Fruit fly (Drosophila melanogaster) whole organism, wandering third instar larva: Measurements from ENCODE around the gene CG40486.

Experiments used
- Hr83 ChIP-seq: fragments of 200-300 bp; sonication (Bioruptor generic); optimal IDR thresholded peaks from 2 replicates; lab custom pipeline; 2016; ENCODE audit warnings: missing biosample characterization, mild to moderate bottlenecking, missing genetic modification characterization, moderate library complexity; ENCODE audit not compliant: poor library complexity, severe bottlenecking
- Rel ChIP-seq, 2 experiments: fragments of 200-800 bp; sonication (Bioruptor generic) in 1 of 2; optimal IDR thresholded peaks; 2 replicates in 1 of 2; 3 replicates in 1 of 2; lab custom pipeline; 2016 to 2019; ENCODE audit warnings: mild to moderate bottlenecking in 2 of 2, missing biosample characterization in 2 of 2, missing genetic modification characterization in 2 of 2, moderate library complexity in 1 of 2
- tai ChIP-seq: sonication (Bioruptor generic); optimal IDR thresholded peaks from 2 replicates; lab custom pipeline; 2016; ENCODE audit warnings: missing biosample characterization, missing genetic modification characterization

CG40486 gene

DNA sequence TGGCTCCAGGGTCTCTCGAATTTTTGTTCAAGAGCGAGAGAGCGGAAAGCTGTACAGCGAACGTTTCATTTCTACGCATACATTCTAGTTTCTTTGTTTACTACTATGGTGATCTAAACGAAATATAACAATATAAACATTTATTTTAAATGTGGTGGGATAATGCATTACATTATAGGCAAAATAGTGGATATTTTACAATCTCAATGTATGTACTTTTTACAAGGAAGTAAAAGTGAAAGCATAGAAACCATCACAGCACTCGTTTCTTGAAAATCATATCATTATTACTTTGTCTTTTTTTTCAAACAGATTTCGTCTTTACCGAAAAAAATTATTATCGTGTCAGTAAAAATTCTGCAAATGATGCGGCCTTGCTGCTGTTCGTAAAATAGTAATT lies 14.9 kb downstream of the CG40486 start, which contains the start of gene Cnep1r1:
Gene Cnep1r1, plus strand, starts transcription at position 301 of the 400 bp plus-strand sequence.
- TF ChIP-seq Hr83 (no peak), tai (no peak)

DNA sequence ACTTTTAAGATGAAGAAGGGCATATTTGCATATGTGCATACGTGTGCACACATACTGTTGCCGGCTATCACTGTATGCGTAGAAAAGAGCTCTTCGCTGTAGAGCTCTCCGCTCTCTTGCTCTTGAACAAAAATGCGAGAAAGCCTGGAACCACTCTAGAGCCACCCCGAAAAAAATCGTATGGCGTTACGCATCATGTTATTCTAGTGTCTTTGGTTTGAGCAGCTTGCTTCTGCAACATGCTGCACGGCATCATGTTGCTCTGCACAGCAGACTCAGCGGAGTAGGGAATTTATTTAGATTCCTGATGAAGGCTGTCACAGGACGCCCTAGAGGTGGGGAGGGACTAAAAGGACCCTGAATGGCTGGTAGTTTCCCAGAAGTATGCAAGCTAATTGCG lies 42.0 kb downstream of the CG40486 start:
- TF ChIP-seq Rel (GFP tag; optimal IDR thresholded peaks at IDR 0.05; lab: Kevin White, UChicago): no peak
- TF ChIP-seq Rel (tag; optimal IDR thresholded peaks at IDR 0.05; lab: Kevin White, UChicago): no peak
